Fruit fly (Drosophila melanogaster): ENCODE results near the gene up.
A peak's percentile ranks its signal among the peaks of the same experiment; 100 is the strongest.

up gene

dm6 chrX:13634254-13634999, 32.0 kb upstream of the up start (continued):
- TF ChIP-seq disco-r (GFP tag; optimal IDR thresholded peaks at IDR 0.05) (no peak), CG32767 (GFP tag; IDR thresholded peaks at IDR 0.05) (no peak), corto (GFP tag; optimal IDR thresholded peaks at IDR 0.05) (no peak), sug (tag; optimal IDR thresholded peaks at IDR 0.05) (peak; percentile 63), CG7357 (GFP tag; IDR thresholded peaks at IDR 0.05) (0 out of 3 replicates have a peak, but pooled peaks have one; percentile 15), CG11695 (GFP tag; IDR thresholded peaks at IDR 0.05) (no peak), fd3F (GFP tag; optimal IDR thresholded peaks at IDR 0.05) (peak; percentile 28), Hsf (GFP tag; optimal IDR thresholded peaks at IDR 0.05) (peak; percentile 38), prd (optimal IDR thresholded peaks at IDR 0.05) (no peak), prd (GFP tag; IDR thresholded peaks at IDR 0.05) (peak; percentile 54), Trl (optimal IDR thresholded peaks at IDR 0.05) (peak in 1 of 2 experiments; percentile 4), Trl (GFP tag; optimal IDR thresholded peaks at IDR 0.05) (peak; percentile 37), ci (GFP tag; IDR thresholded peaks at IDR 0.05) (peak; percentile 64; the same call in 2 of the 3 replicates), gsb (GFP tag; IDR thresholded peaks at IDR 0.05) (peak; percentile 25; the same call in 1 of the 2 replicates), CG2116 (GFP tag; optimal IDR thresholded peaks at IDR 0.05) (no peak), CG10979 (tag; optimal IDR thresholded peaks at IDR 0.05) (no peak), so (GFP tag; IDR thresholded peaks at IDR 0.05) (peak; percentile 64; the same call in 1 of the 3 replicates), B-H1 (GFP tag; IDR thresholded peaks at IDR 0.05) (no peak; the same call in 2 of the 3 replicates), pnt (GFP tag; optimal IDR thresholded peaks at IDR 0.05) (no peak), kni (GFP tag; optimal IDR thresholded peaks at IDR 0.05) (peak; percentile 57), sna (GFP tag; IDR thresholded peaks at IDR 0.05; ENCODE audit: partially characterized antibody) (no peak), ind (GFP tag; optimal IDR thresholded peaks at IDR 0.05) (peak; percentile 8), CG17359 (tag; optimal IDR thresholded peaks at IDR 0.05) (peak; percentile 29), CG30431 (GFP tag; optimal IDR thresholded peaks at IDR 0.05) (no peak), Sox100B (GFP tag; optimal IDR thresholded peaks at IDR 0.05) (peak; percentile 44), CG42726 (GFP tag; IDR thresholded peaks at IDR 0.05; ENCODE audit: partially characterized antibody) (no peak), CG1603 (tag; optimal IDR thresholded peaks at IDR 0.05) (no peak), tup (GFP tag; optimal IDR thresholded peaks at IDR 0.05) (peak; percentile 6), BtbVII (GFP tag; optimal IDR thresholded peaks at IDR 0.05) (peak; percentile 57), tll (GFP tag; optimal IDR thresholded peaks at IDR 0.05) (peak in 1 of 2 experiments; percentile 38), ara (GFP tag; IDR thresholded peaks at IDR 0.05) (no peak), ATbp (GFP tag; optimal IDR thresholded peaks at IDR 0.05) (peak; percentile 70), CG7556 (GFP tag; optimal IDR thresholded peaks at IDR 0.05) (peak; percentile 50), Ssrp (tag; optimal IDR thresholded peaks at IDR 0.05) (no peak), Sry-β (GFP tag; optimal IDR thresholded peaks at IDR 0.05) (no peak), ranshi (GFP tag; IDR thresholded peaks at IDR 0.05) (peak; percentile 18; the same call in 1 of the 2 replicates), CG4328 (GFP tag; optimal IDR thresholded peaks at IDR 0.05) (peak; percentile 72), ato (GFP tag; IDR thresholded peaks at IDR 0.05; ENCODE audit: partially characterized antibody) (no peak), vnd (GFP tag; IDR thresholded peaks at IDR 0.05; ENCODE audit: partially characterized antibody) (no peak), CG13775 (GFP tag; optimal IDR thresholded peaks at IDR 0.05) (peak; percentile 1), tx (GFP tag; optimal IDR thresholded peaks at IDR 0.05) (peak; percentile 30), gcm (GFP tag; optimal IDR thresholded peaks at IDR 0.05) (peak; percentile 4), dysf (GFP tag; IDR thresholded peaks at IDR 0.05) (peak; percentile 56; the same call in 2 of the 3 replicates), Fer3 (tag; optimal IDR thresholded peaks at IDR 0.05) (peak; percentile 51), slp2 (GFP tag; optimal IDR thresholded peaks at IDR 0.05) (no peak), scrt (GFP tag; optimal IDR thresholded peaks at IDR 0.05) (peak; percentile 42), CG11085 (GFP tag; IDR thresholded peaks at IDR 0.05) (0 out of 2 replicates have a peak, but pooled peaks have one; percentile 31), Med (GFP tag) (peak; percentile 91), ttk (GFP tag; IDR thresholded peaks at IDR 0.05) (no peak)
